Worm (Caenorhabditis elegans) whole organism, L1 larva: ENCODE data around the gene F11D5.1.

Experiments
- C16A3.4 ChIP-seq: fragments of 150-350 bp; optimal IDR thresholded peaks from 2 replicates; lab custom pipeline; 2014; ENCODE audit warnings: missing biosample characterization, missing genetic modification characterization
- C34B4.2 ChIP-seq: sonication (generic microtip); optimal IDR thresholded peaks from 2 replicates; lab custom pipeline; 2017; ENCODE audit warnings: mild to moderate bottlenecking, missing genetic modification characterization, missing compliant biosample characterization
- F16B12.6 ChIP-seq: fragments of 150-350 bp; optimal IDR thresholded peaks from 2 replicates; lab custom pipeline; 2014; ENCODE audit warnings: missing biosample characterization, missing genetic modification characterization
- Y116A8C.19 ChIP-seq: sonication (generic microtip); optimal IDR thresholded peaks from 2 replicates; lab custom pipeline; 2016; ENCODE audit warnings: missing compliant biosample characterization, missing genetic modification characterization, borderline replicate concordance
- aha-1 ChIP-seq: fragments of 150-350 bp; optimal IDR thresholded peaks from 2 replicates; lab custom pipeline; 2014; ENCODE audit warnings: missing biosample characterization, missing genetic modification characterization
- aly-2 ChIP-seq: fragments of 150-350 bp; optimal IDR thresholded peaks from 2 replicates; lab custom pipeline; 2014; ENCODE audit warnings: missing biosample characterization, missing genetic modification characterization
- ama-1 ChIP-seq: fragments of 150-350 bp; optimal IDR thresholded peaks from 2 replicates; lab custom pipeline; 2014
- blmp-1 ChIP-seq: fragments of 150-350 bp; optimal IDR thresholded peaks from 2 replicates; lab custom pipeline; 2014; ENCODE audit warnings: missing biosample characterization, missing genetic modification characterization
- ceh-82 ChIP-seq, 3 experiments: fragments of 150-350 bp in 1 of 3; sonication (generic microtip) in 2 of 3; optimal IDR thresholded peaks; 2 replicates each; lab custom pipeline; 2014 to 2017; ENCODE audit warnings: missing biosample characterization in 3 of 3, missing genetic modification characterization in 3 of 3
- ceh-90 ChIP-seq: sonication (generic microtip); optimal IDR thresholded peaks from 2 replicates; lab custom pipeline; 2016; ENCODE audit warnings: missing genetic modification characterization, missing compliant biosample characterization
- ces-1 ChIP-seq: fragments of 150-350 bp; optimal IDR thresholded peaks from 2 replicates; lab custom pipeline; 2014; ENCODE audit warnings: missing biosample characterization, missing genetic modification reagents, missing genetic modification characterization
- dpl-1 ChIP-seq, 3 experiments: fragments of 150-350 bp in 2 of 3; sonication (generic microtip) in 1 of 3; optimal IDR thresholded peaks; 2 replicates each; lab custom pipeline; 2014 to 2017; ENCODE audit warnings: missing biosample characterization in 3 of 3, missing genetic modification characterization in 3 of 3, missing genetic modification reagents in 3 of 3
- dsc-1 ChIP-seq: sonication (generic microtip); optimal IDR thresholded peaks from 2 replicates; lab custom pipeline; 2016; ENCODE audit warnings: mild to moderate bottlenecking, missing genetic modification characterization, missing compliant biosample characterization
- egl-13 ChIP-seq: sonication (generic microtip); optimal IDR thresholded peaks from 2 replicates; lab custom pipeline; 2016; ENCODE audit warnings: missing genotype, missing genetic modification reagents, missing genetic modification characterization, missing compliant biosample characterization
- elt-2 ChIP-seq: sonication (generic microtip); optimal IDR thresholded peaks from 2 replicates; lab custom pipeline; 2016; ENCODE audit warnings: missing genetic modification characterization, mild to moderate bottlenecking, inconsistent platforms, missing compliant biosample characterization, missing genetic modification reagents
- ets-5 ChIP-seq: fragments of 200-800 bp; sonication (Bioruptor generic); IDR thresholded peaks from 2 replicates; pipeline ENCODE4 v1.3.6; 2022; ENCODE audit warnings: missing genetic modification characterization, missing compliant biosample characterization
- hlh-17 ChIP-seq: fragments of 200-800 bp; sonication (Bioruptor generic); optimal IDR thresholded peaks from 2 replicates; lab custom pipeline; 2018; ENCODE audit warnings: missing genetic modification characterization, mild to moderate bottlenecking, missing compliant biosample characterization, moderate library complexity, borderline replicate concordance
- hpl-2 ChIP-seq: fragments of 150-350 bp; optimal IDR thresholded peaks from 2 replicates; lab custom pipeline; 2014; ENCODE audit warnings: missing biosample characterization, missing genetic modification reagents, missing genetic modification characterization
- irx-1 ChIP-seq: sonication (generic microtip); optimal IDR thresholded peaks from 2 replicates; lab custom pipeline; 2016; ENCODE audit warnings: missing genetic modification characterization, missing compliant biosample characterization
- isw-1 ChIP-seq: fragments of 200-800 bp; sonication (Bioruptor generic); IDR thresholded peaks from 2 replicates; pipeline ENCODE4 v1.3.6; 2022; ENCODE audit warnings: missing genetic modification characterization, missing compliant biosample characterization
- jun-1 ChIP-seq: fragments of 150-350 bp; optimal IDR thresholded peaks from 2 replicates; lab custom pipeline; 2014; ENCODE audit warnings: missing biosample characterization, missing genetic modification reagents, missing genetic modification characterization
- lin-13 ChIP-seq: fragments of 150-350 bp; optimal IDR thresholded peaks from 2 replicates; lab custom pipeline; 2014; ENCODE audit warnings: missing biosample characterization, missing genetic modification reagents, missing genetic modification characterization
- lin-14 ChIP-seq: fragments of 200-800 bp; sonication (Bioruptor generic); optimal IDR thresholded peaks from 2 replicates; lab custom pipeline; 2018; ENCODE audit warnings: mild to moderate bottlenecking, missing genetic modification characterization, moderate library complexity, missing compliant biosample characterization
- lin-35 ChIP-seq, 2 experiments: fragments of 150-350 bp; optimal IDR thresholded peaks; 2 replicates each; lab custom pipeline; 2014; ENCODE audit warnings: missing biosample characterization in 2 of 2, missing genetic modification characterization in 2 of 2, missing genetic modification reagents in 2 of 2
- lin-39 ChIP-seq: fragments of 150-350 bp; optimal IDR thresholded peaks from 2 replicates; lab custom pipeline; 2014; ENCODE audit warnings: missing biosample characterization, missing genetic modification reagents, missing genetic modification characterization
- lir-3 ChIP-seq: sonication (generic microtip); optimal IDR thresholded peaks from 2 replicates; lab custom pipeline; 2016; ENCODE audit warnings: mild to moderate bottlenecking, missing genetic modification characterization, moderate library complexity, missing compliant biosample characterization; ENCODE audit not compliant: poor library complexity
- lsy-2 ChIP-seq, 2 experiments: fragments of 150-350 bp; optimal IDR thresholded peaks; 2 replicates each; lab custom pipeline; 2014; ENCODE audit warnings: missing biosample characterization in 2 of 2, missing genetic modification characterization in 2 of 2
- mdl-1 ChIP-seq, 2 experiments: fragments of 150-350 bp; optimal IDR thresholded peaks; 2 replicates each; lab custom pipeline; 2014 to 2017; ENCODE audit warnings: missing biosample characterization in 2 of 2, missing genetic modification characterization in 2 of 2, inconsistent platforms in 1 of 2
- mef-2 ChIP-seq: fragments of 150-350 bp; optimal IDR thresholded peaks from 2 replicates; lab custom pipeline; 2014; ENCODE audit warnings: missing biosample characterization, missing genetic modification characterization
- nhr-11 ChIP-seq: fragments of 150-350 bp; optimal IDR thresholded peaks from 2 replicates; lab custom pipeline; 2014; ENCODE audit warnings: missing biosample characterization, missing genetic modification characterization
- nhr-12 ChIP-seq: sonication (generic microtip); optimal IDR thresholded peaks from 2 replicates; lab custom pipeline; 2017; ENCODE audit warnings: missing biosample characterization, missing genetic modification characterization
- nhr-19 ChIP-seq: fragments of 200-800 bp; sonication (Bioruptor generic); conservative IDR thresholded peaks from 2 replicates; pipeline ENCODE4 v1.3.6; 2022; ENCODE audit warnings: missing genetic modification characterization, missing compliant biosample characterization
- nhr-20 ChIP-seq: sonication (generic microtip); optimal IDR thresholded peaks from 2 replicates; lab custom pipeline; 2016; ENCODE audit warnings: mild to moderate bottlenecking, missing genetic modification characterization, missing compliant biosample characterization
- nhr-237 ChIP-seq: fragments of 150-350 bp; optimal IDR thresholded peaks from 2 replicates; lab custom pipeline; 2014; ENCODE audit warnings: missing biosample characterization, missing genetic modification characterization
- nhr-28 ChIP-seq: fragments of 150-350 bp; optimal IDR thresholded peaks from 2 replicates; lab custom pipeline; 2014; ENCODE audit warnings: missing biosample characterization, missing genetic modification characterization
- nhr-71 ChIP-seq: sonication (generic microtip); optimal IDR thresholded peaks from 2 replicates; lab custom pipeline; 2016; ENCODE audit warnings: mild to moderate bottlenecking, missing genetic modification characterization, moderate library complexity, missing compliant biosample characterization
- nhr-76 ChIP-seq: sonication (generic microtip); optimal IDR thresholded peaks from 2 replicates; lab custom pipeline; 2017; ENCODE audit warnings: missing biosample characterization, missing genetic modification characterization
- nhr-77 ChIP-seq: fragments of 150-350 bp; optimal IDR thresholded peaks from 2 replicates; lab custom pipeline; 2014; ENCODE audit warnings: missing biosample characterization, missing genetic modification characterization
- nhr-84 ChIP-seq: sonication (generic microtip); optimal IDR thresholded peaks from 2 replicates; lab custom pipeline; 2017; ENCODE audit warnings: missing biosample characterization, missing genetic modification characterization
- nhr-85 ChIP-seq: sonication (generic microtip); peaks from one replicate; lab custom pipeline; 2016; ENCODE audit warnings: missing genetic modification characterization, inconsistent platforms, missing compliant biosample characterization
- pax-3 ChIP-seq: fragments of 200-800 bp; sonication (Bioruptor generic); optimal IDR thresholded peaks from 2 replicates; lab custom pipeline; 2018; ENCODE audit warnings: mild to moderate bottlenecking, missing genetic modification characterization, moderate library complexity, missing compliant biosample characterization
- rnt-1 ChIP-seq: sonication (generic microtip); optimal IDR thresholded peaks from 2 replicates; lab custom pipeline; 2016; ENCODE audit warnings: mild to moderate bottlenecking, missing genetic modification characterization, moderate library complexity, missing compliant biosample characterization
- snu-23 ChIP-seq: sonication (generic microtip); optimal IDR thresholded peaks from 2 replicates; lab custom pipeline; 2016; ENCODE audit warnings: missing genetic modification characterization, missing compliant biosample characterization
- sox-4 ChIP-seq: sonication (generic microtip); optimal IDR thresholded peaks from 2 replicates; lab custom pipeline; 2016; ENCODE audit warnings: missing genetic modification characterization, missing compliant biosample characterization
- sptf-1 ChIP-seq: fragments of 150-350 bp; optimal IDR thresholded peaks from 2 replicates; lab custom pipeline; 2014; ENCODE audit warnings: missing biosample characterization, missing genetic modification characterization
- sup-37 ChIP-seq: fragments of 200-800 bp; sonication (Bioruptor generic); optimal IDR thresholded peaks from 2 replicates; lab custom pipeline; 2018; ENCODE audit warnings: mild to moderate bottlenecking, missing genetic modification characterization, missing compliant biosample characterization
- swsn-7 ChIP-seq: sonication (generic microtip); optimal IDR thresholded peaks from 2 replicates; lab custom pipeline; 2016; ENCODE audit warnings: missing genetic modification characterization, missing compliant biosample characterization
- tbx-2 ChIP-seq: sonication (generic microtip); optimal IDR thresholded peaks from 2 replicates; lab custom pipeline; 2016; ENCODE audit warnings: missing genetic modification characterization, missing compliant biosample characterization
- unc-62 ChIP-seq: fragments of 150-350 bp; optimal IDR thresholded peaks from 2 replicates; lab custom pipeline; 2014; ENCODE audit warnings: missing biosample characterization, missing genetic modification reagents, missing genetic modification characterization
- unc-86 ChIP-seq: sonication (generic microtip); optimal IDR thresholded peaks from 2 replicates; lab custom pipeline; 2016; ENCODE audit warnings: missing genetic modification characterization, missing compliant biosample characterization
- unc-98 ChIP-seq: fragments of 200-800 bp; sonication (Bioruptor generic); IDR thresholded peaks from 2 replicates; pipeline ENCODE4 v1.3.6; 2022; ENCODE audit warnings: missing genetic modification characterization, missing compliant biosample characterization
- vab-15 ChIP-seq: sonication (generic microtip); optimal IDR thresholded peaks from 2 replicates; lab custom pipeline; 2017; ENCODE audit warnings: missing genotype, mild to moderate bottlenecking, missing genetic modification characterization, missing compliant biosample characterization
- xbp-1 ChIP-seq: sonication (generic microtip); optimal IDR thresholded peaks from 2 replicates; lab custom pipeline; 2016; ENCODE audit warnings: missing genetic modification characterization, missing compliant biosample characterization
- zip-4 ChIP-seq: fragments of 200-800 bp; sonication (Bioruptor generic); optimal IDR thresholded peaks from 2 replicates; lab custom pipeline; 2018; ENCODE audit warnings: mild to moderate bottlenecking, missing genetic modification characterization, moderate library complexity, missing compliant biosample characterization
- ztf-4 ChIP-seq: fragments of 150-350 bp; optimal IDR thresholded peaks from 2 replicates; lab custom pipeline; 2014; ENCODE audit warnings: missing biosample characterization, missing genetic modification characterization

The F11D5.1 gene

DNA sequence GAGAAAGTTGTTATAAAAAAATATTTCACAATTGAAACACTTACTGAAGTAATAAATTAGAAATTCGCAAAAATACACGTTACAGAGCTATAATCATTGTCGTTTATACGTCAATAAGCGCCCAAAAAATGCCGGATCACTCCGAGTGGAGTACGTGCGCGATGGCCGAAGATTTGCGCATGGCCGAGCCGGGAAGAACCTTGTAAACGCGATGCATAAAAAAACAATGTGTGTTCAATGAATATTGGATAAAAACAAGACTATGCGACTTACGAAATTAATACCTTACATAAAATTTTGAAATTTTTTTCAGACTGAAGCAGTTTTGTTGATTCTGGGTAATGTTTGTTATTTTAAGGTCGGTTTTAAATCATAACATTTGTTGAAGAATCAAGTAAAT, 46.2 kb downstream of the F11D5.1 start, which contains the start of gene sorf-1 (continued):
- TF ChIP-seq mef-2 (tag; lab: Kevin White, UChicago) = no peak
- peak; percentile 95 for TF ChIP-seq rnt-1 (tag; lab: Kevin White, UChicago)
- TF ChIP-seq Y116A8C.19 = no peak
- TF ChIP-seq nhr-11 (tag; lab: Kevin White, UChicago) = no peak
- TF ChIP-seq elt-2 (tag; lab: Kevin White, UChicago) = no peak
- peak in 1 of 2 experiments; percentile 23 for TF ChIP-seq lsy-2 (tag; optimal IDR thresholded peaks at IDR 0.05; lab: Kevin White, UChicago)
- no peak for TF ChIP-seq mdl-1 (tag; optimal IDR thresholded peaks at IDR 0.05; lab: Kevin White, UChicago)
- no peak for TF ChIP-seq ceh-82 (tag; optimal IDR thresholded peaks at IDR 0.05; lab: Kevin White, UChicago)
- no peak for TF ChIP-seq nhr-28 (tag; lab: Kevin White, UChicago)
- TF ChIP-seq egl-13 (tag; lab: Kevin White, UChicago) = peak; percentile 11
- TF ChIP-seq snu-23 (GFP tag; lab: Kevin White, UChicago) = peak; percentile 59
- no peak for TF ChIP-seq jun-1 (tag; lab: Kevin White, UChicago)
- TF ChIP-seq xbp-1 (tag; lab: Kevin White, UChicago) = peak; percentile 42
- peak; percentile 63 for TF ChIP-seq dsc-1 (tag; lab: Kevin White, UChicago)
- TF ChIP-seq aha-1 = no peak
- no peak for TF ChIP-seq ztf-4 (tag; lab: Kevin White, UChicago)
- no peak for TF ChIP-seq nhr-12 (tag; lab: Kevin White, UChicago)
- TF ChIP-seq C34B4.2 (tag; lab: Kevin White, UChicago) = no peak
- TF ChIP-seq lin-39 (tag; lab: Kevin White, UChicago) = no peak
- TF ChIP-seq ets-5 (GFP tag; lab: Robert Waterston, UW) = no peak
- peak; percentile 47 for TF ChIP-seq ceh-90 (tag; lab: Kevin White, UChicago)
- peak; percentile 77 for TF ChIP-seq lir-3
- no peak for TF ChIP-seq lin-13 (GFP tag; lab: Kevin White, UChicago)
- TF ChIP-seq isw-1 = no peak; the same call in 1 of the 2 replicates
- no peak for TF ChIP-seq ama-1
- TF ChIP-seq lin-35 (GFP tag; optimal IDR thresholded peaks at IDR 0.05; lab: Kevin White, UChicago) = no peak
- TF ChIP-seq nhr-77 (tag; lab: Kevin White, UChicago) = no peak
- TF ChIP-seq nhr-71 (tag; lab: Kevin White, UChicago) = peak; percentile 71
- TF ChIP-seq tbx-2 (tag; lab: Kevin White, UChicago) = peak; percentile 56
- peak; percentile 18 for TF ChIP-seq irx-1 (tag; lab: Kevin White, UChicago)
- TF ChIP-seq nhr-20 (tag; lab: Kevin White, UChicago) = peak; percentile 49
- no peak for TF ChIP-seq F16B12.6 (tag; lab: Kevin White, UChicago)
- TF ChIP-seq C16A3.4 = peak; percentile 30
- TF ChIP-seq dpl-1 (GFP tag; optimal IDR thresholded peaks at IDR 0.05; lab: Kevin White, UChicago) = peak in 2 of 3 experiments; percentile 22 to 46
- peak; percentile 41 for TF ChIP-seq nhr-19 (GFP tag; lab: Robert Waterston, UW)
- no peak for TF ChIP-seq zip-4 (GFP tag; lab: Kevin White, UChicago)
- no peak for TF ChIP-seq hpl-2 (GFP tag; lab: Kevin White, UChicago)
- no peak for TF ChIP-seq unc-62
- TF ChIP-seq nhr-237 (tag; lab: Kevin White, UChicago) = no peak
- TF ChIP-seq swsn-7 (tag; lab: Kevin White, UChicago) = peak; percentile 54
- TF ChIP-seq unc-98 (GFP tag; lab: Robert Waterston, UW) = no peak
- peak; percentile 17 for TF ChIP-seq vab-15 (tag; lab: Kevin White, UChicago)
- no peak for TF ChIP-seq aly-2 (tag; lab: Kevin White, UChicago)
- TF ChIP-seq nhr-76 = no peak
- TF ChIP-seq pax-3 (tag; lab: Kevin White, UChicago) = no peak
- no peak for TF ChIP-seq sptf-1 (tag; lab: Kevin White, UChicago)
- TF ChIP-seq lin-14 (GFP tag; lab: Kevin White, UChicago) = peak; percentile 73
- TF ChIP-seq ces-1 (GFP tag; lab: Kevin White, UChicago) = no peak
- TF ChIP-seq nhr-84 (tag; lab: Kevin White, UChicago) = no peak
- no peak for TF ChIP-seq unc-86 (tag; lab: Kevin White, UChicago)
- TF ChIP-seq hlh-17 (GFP tag; lab: Kevin White, UChicago) = no peak
- no peak for TF ChIP-seq sup-37 (GFP tag; lab: Kevin White, UChicago)
- peak; percentile 28 for TF ChIP-seq blmp-1
- TF ChIP-seq nhr-85 (tag; lab: Kevin White, UChicago) = peak; percentile 80
- TF ChIP-seq sox-4 (tag; lab: Kevin White, UChicago) = no peak
